Worm (Caenorhabditis elegans) whole organism, L1 larva: ENCODE results near the gene pals-31.

ENCODE experiments used
- C16A3.4 ChIP-seq: fragments of 150-350 bp; optimal IDR thresholded peaks from 2 replicates; lab custom pipeline; 2014; ENCODE audit warnings: missing biosample characterization, missing genetic modification characterization
- aha-1 ChIP-seq: fragments of 150-350 bp; optimal IDR thresholded peaks from 2 replicates; lab custom pipeline; 2014; ENCODE audit warnings: missing biosample characterization, missing genetic modification characterization
- ceh-88 ChIP-seq: fragments of 200-800 bp; sonication (Bioruptor generic); IDR thresholded peaks from 2 replicates; pipeline ENCODE4 v1.3.6; 2022; ENCODE audit warnings: missing genetic modification characterization, missing compliant biosample characterization
- ceh-90 ChIP-seq: sonication (generic microtip); optimal IDR thresholded peaks from 2 replicates; lab custom pipeline; 2016; ENCODE audit warnings: missing genetic modification characterization, missing compliant biosample characterization
- nhr-11 ChIP-seq: fragments of 150-350 bp; optimal IDR thresholded peaks from 2 replicates; lab custom pipeline; 2014; ENCODE audit warnings: missing biosample characterization, missing genetic modification characterization
- nhr-84 ChIP-seq: sonication (generic microtip); optimal IDR thresholded peaks from 2 replicates; lab custom pipeline; 2017; ENCODE audit warnings: missing biosample characterization, missing genetic modification characterization

DNA sequence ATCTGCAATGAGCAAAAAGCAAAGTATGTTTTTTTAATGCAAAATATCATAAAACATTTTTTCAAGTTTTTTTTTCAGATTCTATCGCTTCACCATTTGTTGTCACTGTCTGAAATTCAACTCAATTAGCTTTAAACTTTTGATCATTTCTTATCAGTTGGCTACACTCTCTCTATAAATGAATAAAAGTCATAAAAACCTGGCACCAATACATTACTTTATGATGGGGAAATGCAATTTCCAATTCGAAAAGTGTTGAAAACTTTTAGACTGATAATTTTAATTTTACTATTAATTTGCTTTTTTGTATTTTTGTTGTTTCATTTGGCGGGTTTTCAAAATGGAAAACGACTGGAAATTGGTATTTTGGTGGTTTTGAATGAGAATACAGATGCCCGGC is 47.5 kb downstream of the pals-31 start, which contains the start of gene F31F4.1:
- TF ChIP-seq ceh-90, result no peak
- TF ChIP-seq nhr-11, result no peak
- TF ChIP-seq nhr-84 (tag; lab: Kevin White, UChicago), result no peak
- TF ChIP-seq aha-1 (tag; lab: Kevin White, UChicago), result no peak
- no peak for TF ChIP-seq C16A3.4
- no peak for TF ChIP-seq ceh-88 (GFP tag; lab: Robert Waterston, UW)
